Worm (Caenorhabditis elegans): Measurements from ENCODE around the gene ivns-1.
A peak's percentile ranks its signal among the peaks of the same experiment; 100 is the strongest.

ivns-1 gene

ce11 chrX:12655339-12655875 lies 21.3 kb upstream of the ivns-1 start:
- TF ChIP-seq lin-11 (tag; optimal IDR thresholded peaks at IDR 0.05) (no peak), unc-3 (GFP tag; conservative IDR thresholded peaks at IDR 0.05) (no peak), unc-3 (tag; optimal IDR thresholded peaks at IDR 0.05) (no peak), lim-6 (tag; optimal IDR thresholded peaks at IDR 0.05) (no peak), tbx-7 (tag; optimal IDR thresholded peaks at IDR 0.05) (no peak), gmeb-2 (tag; optimal IDR thresholded peaks at IDR 0.05) (no peak), elt-4 (tag; optimal IDR thresholded peaks at IDR 0.05) (peak; percentile 83), pax-1 (tag; optimal IDR thresholded peaks at IDR 0.05) (no peak), pat-9 (tag; optimal IDR thresholded peaks at IDR 0.05) (no peak), ama-1 (optimal IDR thresholded peaks at IDR 0.05) (no peak), fax-1 (tag; optimal IDR thresholded peaks at IDR 0.05) (no peak), dve-1 (tag; optimal IDR thresholded peaks at IDR 0.05) (no peak), unc-42 (tag; optimal IDR thresholded peaks at IDR 0.05) (no peak), ceh-18 (tag; optimal IDR thresholded peaks at IDR 0.05) (no peak), hlh-15 (tag; optimal IDR thresholded peaks at IDR 0.05) (no peak), unc-86 (tag; optimal IDR thresholded peaks at IDR 0.05) (no peak), pros-1 (tag; optimal IDR thresholded peaks at IDR 0.05) (no peak), C08G9.2 (tag; optimal IDR thresholded peaks at IDR 0.05) (no peak), ceh-6 (GFP tag; optimal IDR thresholded peaks at IDR 0.05) (no peak), sdc-2 (tag; optimal IDR thresholded peaks at IDR 0.05) (peak; percentile 44), tbx-2 (tag; optimal IDR thresholded peaks at IDR 0.05) (no peak), fkh-10 (GFP tag; optimal IDR thresholded peaks at IDR 0.05) (no peak), pag-3 (tag; optimal IDR thresholded peaks at IDR 0.05; ENCODE audit: borderline replicate concordance) (no peak), ceh-24 (tag; optimal IDR thresholded peaks at IDR 0.05) (no peak), ref-2 (tag; optimal IDR thresholded peaks at IDR 0.05) (peak; percentile 6), ceh-2 (tag; optimal IDR thresholded peaks at IDR 0.05) (no peak), sox-4 (tag; optimal IDR thresholded peaks at IDR 0.05) (no peak), che-1 (tag; optimal IDR thresholded peaks at IDR 0.05) (no peak), hlh-8 (tag; optimal IDR thresholded peaks at IDR 0.05) (no peak), ceh-34 (tag; optimal IDR thresholded peaks at IDR 0.05) (no peak), ahr-1 (tag; optimal IDR thresholded peaks at IDR 0.05) (no peak), hlh-13 (GFP tag; optimal IDR thresholded peaks at IDR 0.05) (no peak), odd-2 (tag; optimal IDR thresholded peaks at IDR 0.05) (no peak), C38D4.7 (GFP tag; optimal IDR thresholded peaks at IDR 0.05) (no peak), ttx-3 (tag; optimal IDR thresholded peaks at IDR 0.05) (no peak), K02D7.2 (tag; optimal IDR thresholded peaks at IDR 0.05) (no peak), ceh-19 (GFP tag; optimal IDR thresholded peaks at IDR 0.05) (no peak), elt-2 (tag; optimal IDR thresholded peaks at IDR 0.05) (no peak), hlh-30 (tag; optimal IDR thresholded peaks at IDR 0.05; ENCODE audit: insufficient read depth) (no peak), fkh-6 (tag; optimal IDR thresholded peaks at IDR 0.05) (peak; percentile 5), T23F11.4 (GFP tag; optimal IDR thresholded peaks at IDR 0.05) (no peak), nhr-11 (tag; optimal IDR thresholded peaks at IDR 0.05) (no peak), ceh-9 (tag; optimal IDR thresholded peaks at IDR 0.05) (no peak), unc-55 (GFP tag; optimal IDR thresholded peaks at IDR 0.05) (no peak), ceh-48 (tag; optimal IDR thresholded peaks at IDR 0.05) (no peak), zip-5 (tag; optimal IDR thresholded peaks at IDR 0.05) (no peak), nfya-1 (tag; optimal IDR thresholded peaks at IDR 0.05) (no peak), ceh-30 (tag; optimal IDR thresholded peaks at IDR 0.05) (no peak), ceh-14 (tag; optimal IDR thresholded peaks at IDR 0.05) (peak; percentile 16), hlh-6 (tag; optimal IDR thresholded peaks at IDR 0.05) (peak; percentile 81), ceh-45 (GFP tag; IDR thresholded peaks at IDR 0.05) (no peak), pha-2 (tag; optimal IDR thresholded peaks at IDR 0.05) (no peak), F13H6.1 (tag; optimal IDR thresholded peaks at IDR 0.05) (no peak), ets-4 (tag; optimal IDR thresholded peaks at IDR 0.05) (no peak)
